Worm (Caenorhabditis elegans): Measurements from ENCODE around the gene K09C6.10.

- TF ChIP-seq Y53G8AR.9 (GFP tag; conservative IDR thresholded peaks at IDR 0.05): no peak
- TF ChIP-seq mes-4 (tag; optimal IDR thresholded peaks at IDR 0.05): no peak
- TF ChIP-seq ama-1 (optimal IDR thresholded peaks at IDR 0.05): no peak
- no peak for TF ChIP-seq ama-1 (GFP tag; optimal IDR thresholded peaks at IDR 0.05)
- TF ChIP-seq B0035.1 (tag; optimal IDR thresholded peaks at IDR 0.05): no peak
- no peak for TF ChIP-seq unc-130 (GFP tag; optimal IDR thresholded peaks at IDR 0.05)
- TF ChIP-seq chd-7 (tag; optimal IDR thresholded peaks at IDR 0.05): no peak
Measured at ce11 chrV:800271-800670, 39.0 kb upstream of the K09C6.10 start.
